Fruit fly (Drosophila melanogaster): Measurements from ENCODE around the gene TyrR.
A peak's percentile ranks its signal among the peaks of the same experiment; 100 is the strongest.

Gene TyrR

dm6 chr3R:17794335-17795074 lies 31.5 kb upstream of the TyrR start, which contains the start of gene CG43102 (continued):
- TF ChIP-seq CkIIα-i1 (GFP tag; IDR thresholded peaks at IDR 0.05) (no peak), CG2120 (GFP tag; optimal IDR thresholded peaks at IDR 0.05) (peak; percentile 67), CG31224 (GFP tag; IDR thresholded peaks at IDR 0.05) (peak; percentile 62), ftz-f1 (GFP tag; optimal IDR thresholded peaks at IDR 0.05) (peak; percentile 83), Optix (GFP tag; IDR thresholded peaks at IDR 0.05) (peak; percentile 65), Dbx (GFP tag; IDR thresholded peaks at IDR 0.05) (peak; percentile 72), Adf1 (GFP tag; IDR thresholded peaks at IDR 0.05) (peak; percentile 47; the same call in 1 of the 2 replicates), chm (GFP tag; IDR thresholded peaks at IDR 0.05) (peak; percentile 54; the same call in 1 of the 2 replicates), ap (GFP tag; IDR thresholded peaks at IDR 0.05) (peak; percentile 48; the same call in 1 of the 2 replicates), gcm (GFP tag; optimal IDR thresholded peaks at IDR 0.05) (peak; percentile 37), CG10147 (GFP tag; optimal IDR thresholded peaks at IDR 0.05) (no peak), CG9876 (GFP tag; optimal IDR thresholded peaks at IDR 0.05) (peak; percentile 10), esg (GFP tag; conservative IDR thresholded peaks at IDR 0.05) (no peak; the same call in 1 of the 2 replicates), mam (GFP tag; optimal IDR thresholded peaks at IDR 0.05) (peak; percentile 61), CG13624 (GFP tag; optimal IDR thresholded peaks at IDR 0.05) (peak; percentile 8), zen (tag; optimal IDR thresholded peaks at IDR 0.05) (no peak), CG13894 (tag; optimal IDR thresholded peaks at IDR 0.05) (peak; percentile 51), Deaf1 (tag; optimal IDR thresholded peaks at IDR 0.05) (peak; percentile 60), usp (GFP tag; optimal IDR thresholded peaks at IDR 0.05) (no peak), C15 (GFP tag; IDR thresholded peaks at IDR 0.05) (0 out of 3 replicates have a peak, but pooled peaks have one; percentile 42), abd-A (tag; optimal IDR thresholded peaks at IDR 0.05) (no peak), D19B (GFP tag; optimal IDR thresholded peaks at IDR 0.05) (peak; percentile 30), CG12236 (GFP tag; optimal IDR thresholded peaks at IDR 0.05) (no peak), Med (GFP tag) (peak; percentile 96), CG1024 (GFP tag; IDR thresholded peaks at IDR 0.05) (peak; percentile 48), B-H1 (GFP tag; IDR thresholded peaks at IDR 0.05) (peak; percentile 64; the same call in 2 of the 3 replicates), CG9817 (tag; optimal IDR thresholded peaks at IDR 0.05) (peak; percentile 74), CG30020 (tag; optimal IDR thresholded peaks at IDR 0.05) (peak; percentile 60), corto (GFP tag; optimal IDR thresholded peaks at IDR 0.05) (no peak), NC2α (GFP tag; optimal IDR thresholded peaks at IDR 0.05) (peak; percentile 3), CG8765 (GFP tag; IDR thresholded peaks at IDR 0.05) (peak; percentile 16; the same call in 1 of the 2 replicates), psq (GFP tag; optimal IDR thresholded peaks at IDR 0.05) (no peak), CG7786 (GFP tag; optimal IDR thresholded peaks at IDR 0.05) (peak; percentile 28), CG3163 (GFP tag; optimal IDR thresholded peaks at IDR 0.05) (peak; percentile 11), nmo (GFP tag; optimal IDR thresholded peaks at IDR 0.05) (peak; percentile 69), E2f1 (GFP tag; IDR thresholded peaks at IDR 0.05) (peak; percentile 63; the same call in 1 of the 2 replicates), cg (GFP tag; optimal IDR thresholded peaks at IDR 0.05) (no peak), CG6689 (GFP tag; IDR thresholded peaks at IDR 0.05) (0 out of 2 replicates have a peak, but pooled peaks have one; percentile 33), CG30403 (GFP tag; optimal IDR thresholded peaks at IDR 0.05) (peak; percentile 61), nom (GFP tag; optimal IDR thresholded peaks at IDR 0.05) (peak; percentile 51), Doc3 (GFP tag; IDR thresholded peaks at IDR 0.05; ENCODE audit: partially characterized antibody) (peak; percentile 83), mld (GFP tag; IDR thresholded peaks at IDR 0.05; ENCODE audit: partially characterized antibody) (0 out of 3 replicates have a peak, but pooled peaks have one; percentile 43), CG10274 (GFP tag; optimal IDR thresholded peaks at IDR 0.05) (peak; percentile 16), Fer3 (tag; optimal IDR thresholded peaks at IDR 0.05) (peak; percentile 74), Sox100B (GFP tag; optimal IDR thresholded peaks at IDR 0.05) (peak; percentile 43), slou (GFP tag; optimal IDR thresholded peaks at IDR 0.05) (no peak), gce (GFP tag; IDR thresholded peaks at IDR 0.05) (peak; percentile 47; the same call in 1 of the 3 replicates), Rfx (GFP tag; IDR thresholded peaks at IDR 0.05) (peak; percentile 83), seq (GFP tag; IDR thresholded peaks at IDR 0.05) (no peak)

All from whole organism, embryonic.